Worm (Caenorhabditis elegans) whole organism, L3 larva: ENCODE results near the gene clc-4.

ENCODE experiments used
- R02D3.7 ChIP-seq: fragments of 150-350 bp; optimal IDR thresholded peaks from 2 replicates; lab custom pipeline; 2014; ENCODE audit warnings: missing biosample characterization, missing genetic modification characterization
- ama-1 ChIP-seq: fragments of 150-350 bp; optimal IDR thresholded peaks from 2 replicates; lab custom pipeline; 2018
- fos-1 ChIP-seq: fragments of 150-350 bp; optimal IDR thresholded peaks from 2 replicates; lab custom pipeline; 2014; ENCODE audit warnings: missing biosample characterization, missing genetic modification characterization
- hmg-11 ChIP-seq: sonication (generic microtip); optimal IDR thresholded peaks from 2 replicates; lab custom pipeline; 2016; ENCODE audit warnings: missing genetic modification characterization, missing compliant biosample characterization
- jun-1 ChIP-seq: fragments of 150-350 bp; optimal IDR thresholded peaks from 2 replicates; lab custom pipeline; 2014; ENCODE audit warnings: missing biosample characterization, missing genetic modification reagents, missing genetic modification characterization
- lin-39 ChIP-seq: fragments of 150-350 bp; optimal IDR thresholded peaks from 2 replicates; lab custom pipeline; 2018; ENCODE audit warnings: missing biosample characterization, missing genetic modification reagents, missing genetic modification characterization
- tbx-2 ChIP-seq: sonication (generic microtip); optimal IDR thresholded peaks from 2 replicates; lab custom pipeline; 2016; ENCODE audit warnings: mild to moderate bottlenecking, missing genetic modification characterization, missing compliant biosample characterization
- unc-62 ChIP-seq: fragments of 150-350 bp; sonication (generic microtip); optimal IDR thresholded peaks from 4 replicates; lab custom pipeline; 2014; ENCODE audit warnings: missing biosample characterization, missing genetic modification reagents, missing genetic modification characterization
- ztf-11 ChIP-seq: fragments of 150-350 bp; optimal IDR thresholded peaks from 2 replicates; lab custom pipeline; 2014; ENCODE audit warnings: missing biosample characterization, missing genetic modification characterization

- TF ChIP-seq fos-1 (tag; lab: Kevin White, UChicago) (no peak), ztf-11 (tag; lab: Kevin White, UChicago) (no peak), unc-62 (GFP tag; lab: Kevin White, UChicago) (no peak), lin-39 (no peak), R02D3.7 (tag; lab: Kevin White, UChicago) (no peak), tbx-2 (tag; lab: Kevin White, UChicago) (no peak), ama-1 (lab: Kevin White, UChicago) (no peak), jun-1 (tag; lab: Kevin White, UChicago) (no peak), hmg-11 (tag; lab: Kevin White, UChicago) (no peak)
Observed at ce11 chrX:10756185-10756584, 27.5 kb downstream of the clc-4 start.
